Fruit fly (Drosophila melanogaster) whole organism: Measurements from ENCODE around the gene Hmt-1.

Source experiments
- CG8478 ChIP-seq: fragments of >200 bp; optimal IDR thresholded peaks from 2 replicates; lab custom pipeline; 2018; ENCODE audit warnings: inconsistent platforms
- Dll ChIP-seq: fragments of >200 bp; optimal IDR thresholded peaks from 2 replicates; lab custom pipeline; 2017
- EcR ChIP-seq, 2 experiments: fragments of >200 bp; optimal IDR thresholded peaks; 2 replicates each; lab custom pipeline; 2017; ENCODE audit warnings: missing biosample characterization in 2 of 2, missing genetic modification characterization in 2 of 2, missing genetic modification reagents in 2 of 2
- pan ChIP-seq: fragments of >200 bp; optimal IDR thresholded peaks from 2 replicates; lab custom pipeline; 2017
- psq ChIP-seq: fragments of >200 bp; optimal IDR thresholded peaks from 2 replicates; lab custom pipeline; 2017
- usp ChIP-seq: fragments of >200 bp; optimal IDR thresholded peaks from 2 replicates; lab custom pipeline; 2017; ENCODE audit warnings: missing biosample characterization, missing genetic modification characterization, mixed read lengths

dm6 chr3R:15806341-15806740, 50.9 kb downstream of the Hmt-1 start:
- TF ChIP-seq psq (lab: Kevin White, UChicago): no peak
- no peak for TF ChIP-seq CG8478 (lab: Kevin White, UChicago)
- TF ChIP-seq EcR (GFP tag; optimal IDR thresholded peaks at IDR 0.05; lab: Kevin White, UChicago): no peak
- no peak for TF ChIP-seq pan (lab: Kevin White, UChicago)
- no peak for TF ChIP-seq Dll (lab: Kevin White, UChicago)
- no peak for TF ChIP-seq usp (GFP tag; lab: Kevin White, UChicago)
